Fruit fly (Drosophila melanogaster) whole organism, pupa: ENCODE data around the gene CG7271.
A peak's percentile ranks its signal among the peaks of the same experiment; 100 is the strongest.

ENCODE experiments used
- CG10348 ChIP-seq: fragments of 200-800 bp; sonication (Bioruptor generic); IDR thresholded peaks from 2 replicates; pipeline ENCODE4 v1.3.6; 2022; ENCODE audit warnings: missing biosample characterization, missing genetic modification characterization
- CG12605 ChIP-seq: fragments of 200-800 bp; sonication (Bioruptor generic); IDR thresholded peaks from 2 replicates; pipeline ENCODE4 v1.3.6; 2022; ENCODE audit warnings: missing biosample characterization, missing genetic modification characterization
- CG13204 ChIP-seq: fragments of 200-800 bp; sonication (Bioruptor generic); optimal IDR thresholded peaks from 2 replicates; lab custom pipeline; 2018; ENCODE audit warnings: missing biosample characterization, mild to moderate bottlenecking, missing genetic modification characterization, moderate library complexity
- CG14655 ChIP-seq: fragments of 200-800 bp; sonication (Bioruptor generic); optimal IDR thresholded peaks from 3 replicates; lab custom pipeline; 2017; ENCODE audit warnings: mild to moderate bottlenecking, missing biosample characterization, missing genetic modification reagents, missing genetic modification characterization
- CG15710 ChIP-seq: fragments of 200-800 bp; sonication (Bioruptor generic); optimal IDR thresholded peaks from 2 replicates; lab custom pipeline; 2018; ENCODE audit warnings: missing biosample characterization, mild to moderate bottlenecking, missing genetic modification characterization, moderate library complexity
- CG17806 ChIP-seq: fragments of 200-800 bp; sonication (Bioruptor generic); optimal IDR thresholded peaks from 2 replicates; lab custom pipeline; 2018; ENCODE audit warnings: missing biosample characterization, mild to moderate bottlenecking, missing genetic modification characterization, moderate library complexity
- CG32121 ChIP-seq: fragments of 200-800 bp; sonication (Bioruptor generic); IDR thresholded peaks from 2 replicates; pipeline ENCODE4 v1.3.6; 2022; ENCODE audit warnings: missing biosample characterization, missing genetic modification characterization
- CG34367 ChIP-seq: fragments of 200-800 bp; sonication (Bioruptor generic); optimal IDR thresholded peaks from 2 replicates; lab custom pipeline; 2018; ENCODE audit warnings: missing biosample characterization, mild to moderate bottlenecking, missing genetic modification characterization
- CG4496 ChIP-seq: fragments of 200-800 bp; sonication (Bioruptor generic); IDR thresholded peaks from 3 replicates; pipeline ENCODE4 v1.3.6; 2022; ENCODE audit warnings: missing biosample characterization, missing genetic modification characterization
- CG8159 ChIP-seq: fragments of 200-800 bp; sonication (Bioruptor generic); optimal IDR thresholded peaks from 3 replicates; lab custom pipeline; 2018; ENCODE audit warnings: missing biosample characterization, mild to moderate bottlenecking, missing genetic modification characterization, moderate library complexity
- CG8301 ChIP-seq: fragments of 200-800 bp; sonication (Bioruptor generic); optimal IDR thresholded peaks from 2 replicates; lab custom pipeline; 2018; ENCODE audit warnings: missing biosample characterization, mild to moderate bottlenecking, missing genetic modification characterization
- CG9948 ChIP-seq: fragments of 200-800 bp; sonication (Bioruptor generic); optimal IDR thresholded peaks from 2 replicates; lab custom pipeline; 2018; ENCODE audit warnings: missing biosample characterization, mild to moderate bottlenecking, missing genetic modification characterization, moderate library complexity
- D1 ChIP-seq: fragments of 200-800 bp; sonication (Bioruptor generic); optimal IDR thresholded peaks from 2 replicates; lab custom pipeline; 2018; ENCODE audit warnings: missing biosample characterization, mild to moderate bottlenecking, missing genetic modification characterization, moderate library complexity
- EcR ChIP-seq: fragments of 200-800 bp; sonication (Bioruptor generic); optimal IDR thresholded peaks from 3 replicates; lab custom pipeline; 2019; ENCODE audit warnings: missing biosample characterization, missing genetic modification characterization, mild to moderate bottlenecking, moderate library complexity, missing genetic modification reagents
- Ets98B ChIP-seq: fragments of 200-800 bp; sonication (Bioruptor generic); IDR thresholded peaks from 2 replicates; pipeline ENCODE4 v1.3.6; 2022; ENCODE audit warnings: missing biosample characterization, missing genetic modification characterization
- Pif1A ChIP-seq: fragments of 200-800 bp; sonication (Bioruptor generic); optimal IDR thresholded peaks from 3 replicates; lab custom pipeline; 2016; ENCODE audit warnings: missing biosample characterization, missing genetic modification characterization
- Pif1B ChIP-seq: fragments of 200-800 bp; sonication (Bioruptor generic); optimal IDR thresholded peaks from 3 replicates; lab custom pipeline; 2016; ENCODE audit warnings: missing biosample characterization, missing genetic modification characterization
- Snoo ChIP-seq: fragments of 200-800 bp; sonication (Bioruptor generic); optimal IDR thresholded peaks from 3 replicates; lab custom pipeline; 2017; ENCODE audit warnings: missing biosample characterization, mild to moderate bottlenecking, missing genetic modification characterization, inconsistent platforms
- fd96Ca ChIP-seq: fragments of 200-800 bp; sonication (Bioruptor generic); IDR thresholded peaks from 3 replicates; pipeline ENCODE4 v1.3.6; 2022; ENCODE audit warnings: missing biosample characterization, missing genetic modification characterization
- gl ChIP-seq: fragments of 200-800 bp; sonication (Bioruptor generic); optimal IDR thresholded peaks from 2 replicates; lab custom pipeline; 2018; ENCODE audit warnings: missing biosample characterization, mild to moderate bottlenecking, missing genetic modification characterization
- rn ChIP-seq: fragments of 200-800 bp; sonication (Bioruptor generic); IDR thresholded peaks from 2 replicates; pipeline ENCODE4 v1.3.6; 2022; ENCODE audit warnings: missing biosample characterization, missing genetic modification characterization

The CG7271 gene

dm6 chr3L:18588387-18588786 lies at the start of gene CG7271:
CG7271 (plus strand) TSS chr3L:18588759.
- TF ChIP-seq fd96Ca (GFP tag; lab: Robert Waterston, UW) = no peak
- TF ChIP-seq CG14655 (GFP tag; lab: Kevin White, UChicago) = no peak
- no peak for TF ChIP-seq rn (GFP tag; lab: Robert Waterston, UW)
- no peak for TF ChIP-seq Pif1B (GFP tag; lab: Kevin White, UChicago)
- TF ChIP-seq Pif1A (GFP tag; lab: Kevin White, UChicago) = no peak
- TF ChIP-seq CG12605 (GFP tag; lab: Robert Waterston, UW) = no peak
- no peak for TF ChIP-seq D1 (tag; lab: Kevin White, UChicago)
- no peak for TF ChIP-seq CG9948 (tag; lab: Kevin White, UChicago)
- no peak for TF ChIP-seq CG8301
- TF ChIP-seq CG15710 (tag; lab: Kevin White, UChicago) = no peak

- TF ChIP-seq CG4496 (GFP tag; lab: Robert Waterston, UW) (no peak), EcR (no peak), CG8159 (tag; lab: Kevin White, UChicago) (no peak), CG8301 (no peak), Ets98B (no peak), D1 (tag; lab: Kevin White, UChicago) (no peak), gl (tag; lab: Kevin White, UChicago) (no peak), CG10348 (GFP tag; lab: Robert Waterston, UW) (no peak), fd96Ca (GFP tag; lab: Robert Waterston, UW) (no peak), CG34367 (tag; lab: Kevin White, UChicago) (no peak), CG12605 (GFP tag; lab: Robert Waterston, UW) (no peak), CG17806 (tag; lab: Kevin White, UChicago) (no peak)
These were observed 48.7 kb upstream of the CG7271 start for dm6 chr3L:18539832-18540231.

- peak; percentile 59; the same call in 2 of the 3 replicates for TF ChIP-seq CG4496 (GFP tag; lab: Robert Waterston, UW)
- no peak for TF ChIP-seq D1 (tag; lab: Kevin White, UChicago)
- peak; percentile 34 for TF ChIP-seq CG14655 (GFP tag; lab: Kevin White, UChicago)
- TF ChIP-seq, all 21 proteins: peak for 2
These were observed 28.6 kb upstream of the CG7271 start, which contains the start of gene AstC-R1 for dm6 chr3L:18559958-18560357. AstC-R1 (plus strand) TSS chr3L:18560258.

dm6 chr3L:18593671-18594070 lies 5.1 kb downstream of the CG7271 start, which contains the start of gene term:
term (minus strand) TSS chr3L:18593771.
- no peak for TF ChIP-seq CG10348 (GFP tag; lab: Robert Waterston, UW)
- TF ChIP-seq Snoo (tag; lab: Kevin White, UChicago) = no peak
- TF ChIP-seq CG14655 (GFP tag; lab: Kevin White, UChicago) = no peak
- TF ChIP-seq CG4496 (GFP tag; lab: Robert Waterston, UW) = no peak
- TF ChIP-seq CG9948 (tag; lab: Kevin White, UChicago) = no peak
- no peak for TF ChIP-seq fd96Ca (GFP tag; lab: Robert Waterston, UW)
- no peak for TF ChIP-seq CG8301
- no peak for TF ChIP-seq CG12605 (GFP tag; lab: Robert Waterston, UW)
- no peak for TF ChIP-seq Pif1B (GFP tag; lab: Kevin White, UChicago)
- TF ChIP-seq CG17806 (tag; lab: Kevin White, UChicago) = no peak

dm6 chr3L:18603125-18603524 lies 14.6 kb downstream of the CG7271 start, which contains the start of gene CG18234:
CG18234 (plus strand) TSS chr3L:18603425.
- TF ChIP-seq CG9948 (tag; lab: Kevin White, UChicago) (no peak), Pif1A (GFP tag; lab: Kevin White, UChicago) (no peak), CG17806 (tag; lab: Kevin White, UChicago) (no peak), CG32121 (no peak), CG34367 (tag; lab: Kevin White, UChicago) (no peak), EcR (no peak), CG8159 (tag; lab: Kevin White, UChicago) (no peak), CG10348 (GFP tag; lab: Robert Waterston, UW) (no peak), CG15710 (tag; lab: Kevin White, UChicago) (no peak), CG13204 (GFP tag; lab: Kevin White, UChicago) (no peak), Ets98B (no peak), CG8301 (no peak), D1 (tag; lab: Kevin White, UChicago) (no peak), gl (tag; lab: Kevin White, UChicago) (no peak), fd96Ca (GFP tag; lab: Robert Waterston, UW) (no peak)

- TF ChIP-seq Snoo (tag; lab: Kevin White, UChicago) (no peak), CG12605 (GFP tag; lab: Robert Waterston, UW) (no peak)
- TF ChIP-seq, all 21 proteins: peak for 0
These were observed 16.6 kb downstream of the CG7271 start, which contains the start of gene CG18233 for dm6 chr3L:18605172-18605571. CG18233 (plus strand) TSS chr3L:18605472.

dm6 chr3L:18607162-18607561 lies 18.6 kb downstream of the CG7271 start, which contains the start of gene CG18231:
CG18231 (plus strand) TSS chr3L:18607462.
- TF ChIP-seq CG15710 (tag; lab: Kevin White, UChicago) (no peak), CG14655 (GFP tag; lab: Kevin White, UChicago) (no peak), gl (tag; lab: Kevin White, UChicago) (no peak), Ets98B (no peak), D1 (tag; lab: Kevin White, UChicago) (no peak), CG13204 (GFP tag; lab: Kevin White, UChicago) (no peak), CG9948 (tag; lab: Kevin White, UChicago) (no peak), CG34367 (tag; lab: Kevin White, UChicago) (no peak), EcR (no peak), Pif1A (GFP tag; lab: Kevin White, UChicago) (no peak), Snoo (tag; lab: Kevin White, UChicago) (no peak), fd96Ca (GFP tag; lab: Robert Waterston, UW) (no peak), CG32121 (no peak), CG4496 (GFP tag; lab: Robert Waterston, UW) (no peak), rn (GFP tag; lab: Robert Waterston, UW) (no peak), CG8159 (tag; lab: Kevin White, UChicago) (no peak)
